Worm (Caenorhabditis elegans): ENCODE results near the gene tir-1.

The tir-1 gene

ce11 chrIII:3839635-3840034 lies 61.8 kb downstream of the tir-1 start, which contains the start of gene cyp-25A3:
Gene cyp-25A3 (minus strand): TSS chrIII:3839735.
- no peak for TF ChIP-seq him-1 (tag; optimal IDR thresholded peaks at IDR 0.05)
- TF ChIP-seq W03F9.2 (tag; optimal IDR thresholded peaks at IDR 0.05): no peak

- TF ChIP-seq him-1 (tag; optimal IDR thresholded peaks at IDR 0.05): no peak
- TF ChIP-seq W03F9.2 (tag; optimal IDR thresholded peaks at IDR 0.05): no peak
Measured at ce11 chrIII:3834800-3835271, 66.6 kb downstream of the tir-1 start, which contains the start of gene cyp-25A2. Gene cyp-25A2 (plus strand): TSS chrIII:3835221.

- TF ChIP-seq him-1 (tag; optimal IDR thresholded peaks at IDR 0.05) (no peak), W03F9.2 (tag; optimal IDR thresholded peaks at IDR 0.05) (no peak), dao-5 (tag; optimal IDR thresholded peaks at IDR 0.05) (no peak)
Measured at ce11 chrIII:3832291-3832690, 69.2 kb downstream of the tir-1 start, which contains the start of gene cyp-25A1. Gene cyp-25A1 (plus strand): TSS chrIII:3832591.

ce11 chrIII:3831798-3832197 lies 69.6 kb downstream of the tir-1 start:
- TF ChIP-seq W03F9.2 (tag; optimal IDR thresholded peaks at IDR 0.05): no peak
- no peak for TF ChIP-seq him-1 (tag; optimal IDR thresholded peaks at IDR 0.05)
- TF ChIP-seq dao-5 (tag; optimal IDR thresholded peaks at IDR 0.05): no peak

ce11 chrIII:3831381-3831780 lies 70.1 kb downstream of the tir-1 start, which contains the start of gene C36A4.10:
Gene C36A4.10 (minus strand): TSS chrIII:3831481.
- TF ChIP-seq dao-5 (tag; optimal IDR thresholded peaks at IDR 0.05): no peak
- TF ChIP-seq W03F9.2 (tag; optimal IDR thresholded peaks at IDR 0.05): no peak
- TF ChIP-seq him-1 (tag; optimal IDR thresholded peaks at IDR 0.05): no peak

- TF ChIP-seq dao-5 (tag; optimal IDR thresholded peaks at IDR 0.05) (no peak), W03F9.2 (tag; optimal IDR thresholded peaks at IDR 0.05) (no peak), him-1 (tag; optimal IDR thresholded peaks at IDR 0.05) (no peak)
Measured at ce11 chrIII:3829105-3829504, 72.3 kb downstream of the tir-1 start, which contains the start of gene cnnm-5. Gene cnnm-5 (minus strand): TSS chrIII:3829205.

ce11 chrIII:3821969-3822453 lies 79.4 kb downstream of the tir-1 start, which contains the start of gene amx-1:
Gene amx-1 (plus strand): TSS chrIII:3822403.
- TF ChIP-seq W03F9.2 (tag; optimal IDR thresholded peaks at IDR 0.05) (no peak), him-1 (tag; optimal IDR thresholded peaks at IDR 0.05) (no peak), dao-5 (tag; optimal IDR thresholded peaks at IDR 0.05) (no peak)

ce11 chrIII:3820134-3820533 lies 81.3 kb downstream of the tir-1 start:
- TF ChIP-seq dao-5 (tag; optimal IDR thresholded peaks at IDR 0.05): no peak
- TF ChIP-seq W03F9.2 (tag; optimal IDR thresholded peaks at IDR 0.05): peak; percentile 51
